Fruit fly (Drosophila melanogaster) whole organism, embryonic: ENCODE measurements around the gene Smvt.

Experiments used
- Adf1 ChIP-seq: fragments of 200-800 bp; sonication (Bioruptor generic); IDR thresholded peaks from 2 replicates; pipeline ENCODE4 v1.3.6; 2022; ENCODE audit warnings: missing biosample characterization, missing genetic modification characterization
- CG11696 ChIP-seq: fragments of 200-800 bp; sonication (Bioruptor generic); IDR thresholded peaks from 2 replicates; pipeline ENCODE4 v1.3.6; 2022; ENCODE audit warnings: missing biosample characterization, missing genetic modification characterization
- CG12155 ChIP-seq: fragments of 200-800 bp; sonication (Bioruptor generic); optimal IDR thresholded peaks from 3 replicates; lab custom pipeline; 2016; ENCODE audit warnings: missing biosample characterization, missing genetic modification characterization
- CG12219 ChIP-seq: fragments of 200-800 bp; sonication (Bioruptor generic); optimal IDR thresholded peaks from 3 replicates; lab custom pipeline; 2018; ENCODE audit warnings: missing biosample characterization, mild to moderate bottlenecking, missing genetic modification characterization
- CG12299 ChIP-seq: fragments of 200-800 bp; sonication (Bioruptor generic); optimal IDR thresholded peaks from 2 replicates; lab custom pipeline; 2018; ENCODE audit warnings: missing biosample characterization, mild to moderate bottlenecking, missing genetic modification characterization
- CG13287 ChIP-seq: fragments of 200-800 bp; sonication (Bioruptor generic); IDR thresholded peaks from 2 replicates; pipeline ENCODE4 v1.3.6; 2022; ENCODE audit warnings: missing biosample characterization, missing genetic modification characterization; ENCODE audit not compliant: partially characterized antibody
- CG15514 ChIP-seq: fragments of 200-800 bp; sonication (Bioruptor generic); optimal IDR thresholded peaks from 3 replicates; lab custom pipeline; 2017; ENCODE audit warnings: missing biosample characterization, missing genetic modification characterization, mild to moderate bottlenecking, moderate library complexity, missing genetic modification reagents
- CG15601 ChIP-seq: fragments of 200-800 bp; sonication (Bioruptor generic); optimal IDR thresholded peaks from 3 replicates; lab custom pipeline; 2019; ENCODE audit warnings: missing biosample characterization, mild to moderate bottlenecking, missing genetic modification characterization, moderate library complexity
- CG15696 ChIP-seq: fragments of 200-800 bp; sonication (Bioruptor generic); optimal IDR thresholded peaks from 2 replicates; lab custom pipeline; 2019; ENCODE audit warnings: missing biosample characterization, mild to moderate bottlenecking, missing genetic modification characterization, moderate library complexity
- CG17359 ChIP-seq: fragments of 200-800 bp; sonication (Bioruptor generic); optimal IDR thresholded peaks from 3 replicates; lab custom pipeline; 2018; ENCODE audit warnings: missing biosample characterization, mild to moderate bottlenecking, missing genetic modification characterization, moderate library complexity
- CG17829 ChIP-seq: fragments of 200-800 bp; optimal IDR thresholded peaks from 2 replicates; lab custom pipeline; 2019; ENCODE audit warnings: missing biosample characterization, mild to moderate bottlenecking, missing genetic modification characterization, moderate library complexity
- CG1792 ChIP-seq: fragments of 200-800 bp; sonication (Bioruptor generic); optimal IDR thresholded peaks from 2 replicates; lab custom pipeline; 2016; ENCODE audit warnings: missing biosample characterization, missing genetic modification characterization
- CG3163 ChIP-seq: fragments of 200-800 bp; sonication (Bioruptor generic); optimal IDR thresholded peaks from 3 replicates; lab custom pipeline; 2016; ENCODE audit warnings: missing biosample characterization, missing genetic modification characterization
- CG34376 ChIP-seq: fragments of 200-800 bp; sonication (Bioruptor generic); optimal IDR thresholded peaks from 2 replicates; lab custom pipeline; 2018; ENCODE audit warnings: missing biosample characterization, mild to moderate bottlenecking, missing genetic modification characterization
- CG3995 ChIP-seq: fragments of 200-800 bp; sonication (Bioruptor generic); optimal IDR thresholded peaks from 3 replicates; lab custom pipeline; 2016; ENCODE audit warnings: missing biosample characterization, missing genetic modification characterization
- CG8924 ChIP-seq: fragments of 200-800 bp; optimal IDR thresholded peaks from 3 replicates; lab custom pipeline; 2019; ENCODE audit warnings: missing biosample characterization, mild to moderate bottlenecking, missing genetic modification characterization, moderate library complexity
- CG9797 ChIP-seq: fragments of 200-800 bp; sonication (Bioruptor generic); optimal IDR thresholded peaks from 3 replicates; lab custom pipeline; 2018; ENCODE audit warnings: missing biosample characterization, mild to moderate bottlenecking, missing genetic modification characterization
- CHES-1-like ChIP-seq: fragments of 200-800 bp; sonication (Bioruptor generic); optimal IDR thresholded peaks from 2 replicates; lab custom pipeline; 2016; ENCODE audit warnings: missing biosample characterization, missing genetic modification characterization
- CkIIα-i1 ChIP-seq: fragments of 200-800 bp; sonication (Bioruptor generic); IDR thresholded peaks from 2 replicates; pipeline ENCODE4 v1.3.6; 2022; ENCODE audit warnings: missing biosample characterization, missing genetic modification characterization
- Hand ChIP-seq: fragments of 200-800 bp; sonication (Bioruptor generic); optimal IDR thresholded peaks from 2 replicates; lab custom pipeline; 2017; ENCODE audit warnings: mild to moderate bottlenecking, missing biosample characterization, missing genetic modification reagents, missing genetic modification characterization
- Hr78 ChIP-seq, 2 experiments: fragments of 200-800 bp in 1 of 2; fragments of >200 bp in 1 of 2; sonication (Bioruptor generic) in 1 of 2; optimal IDR thresholded peaks; 2 replicates each; lab custom pipeline; 2017 to 2019; ENCODE audit warnings: missing biosample characterization in 2 of 2, missing genetic modification characterization in 2 of 2, mild to moderate bottlenecking in 1 of 2, moderate library complexity in 1 of 2
- MBD-R2 ChIP-seq: fragments of 200-800 bp; sonication (Bioruptor generic); IDR thresholded peaks from 2 replicates; pipeline ENCODE4 v1.3.6; 2022; ENCODE audit warnings: missing biosample characterization, missing genetic modification characterization
- Mad ChIP-seq: fragments of 200-800 bp; sonication (Bioruptor generic); optimal IDR thresholded peaks from 2 replicates; lab custom pipeline; 2016; ENCODE audit warnings: missing biosample characterization, missing genetic modification characterization
- Med ChIP-seq: fragments of 200-800 bp; sonication (Bioruptor generic); peaks from one replicate; lab custom pipeline; 2016; ENCODE audit warnings: missing biosample characterization, missing genetic modification characterization, mild to moderate bottlenecking, inconsistent platforms, moderate library complexity
- PHDP ChIP-seq: fragments of 200-800 bp; sonication (Bioruptor generic); optimal IDR thresholded peaks from 3 replicates; lab custom pipeline; 2018; ENCODE audit warnings: missing biosample characterization, mild to moderate bottlenecking, missing genetic modification characterization, moderate library complexity
- Ptx1 ChIP-seq: fragments of 200-800 bp; sonication (Bioruptor generic); IDR thresholded peaks from 2 replicates; pipeline ENCODE4 v1.3.6; 2022; ENCODE audit warnings: missing biosample characterization, missing genetic modification characterization
- Side ChIP-seq: fragments of 200-800 bp; sonication (Bioruptor generic); optimal IDR thresholded peaks from 2 replicates; lab custom pipeline; 2016; ENCODE audit warnings: missing biosample characterization, missing genetic modification characterization
- Sry-β ChIP-seq: fragments of 200-800 bp; sonication (Bioruptor generic); optimal IDR thresholded peaks from 2 replicates; lab custom pipeline; 2018; ENCODE audit warnings: missing biosample characterization, mild to moderate bottlenecking, missing genetic modification characterization, moderate library complexity
- Trl ChIP-seq, 3 experiments: fragments of >200 bp in 2 of 3; fragments of 200-800 bp in 1 of 3; sonication (Bioruptor generic) in 1 of 3; optimal IDR thresholded peaks; 2 replicates in 1 of 3; 3 replicates in 2 of 3; lab custom pipeline; 2016 to 2017; ENCODE audit warnings: missing biosample characterization in 1 of 3, missing genetic modification characterization in 1 of 3
- ac ChIP-seq: fragments of 200-800 bp; sonication (Bioruptor generic); optimal IDR thresholded peaks from 3 replicates; lab custom pipeline; 2017; ENCODE audit warnings: missing biosample characterization, mild to moderate bottlenecking, missing genetic modification characterization
- ato ChIP-seq: fragments of 200-800 bp; sonication (Bioruptor generic); IDR thresholded peaks from 2 replicates; pipeline ENCODE4 v1.3.6; 2022; ENCODE audit warnings: missing biosample characterization, missing genetic modification characterization; ENCODE audit not compliant: partially characterized antibody
- bowl ChIP-seq: fragments of 200-800 bp; sonication (Bioruptor generic); IDR thresholded peaks from 2 replicates; pipeline ENCODE4 v1.3.6; 2022; ENCODE audit warnings: missing biosample characterization, missing genetic modification characterization
- chinmo ChIP-seq: fragments of 200-800 bp; sonication (Bioruptor generic); IDR thresholded peaks from 4 replicates; pipeline ENCODE4 v1.3.6; 2022; ENCODE audit warnings: missing biosample characterization, missing genetic modification characterization; ENCODE audit not compliant: partially characterized antibody
- cwo ChIP-seq: fragments of 200-800 bp; sonication (Bioruptor generic); optimal IDR thresholded peaks from 3 replicates; lab custom pipeline; 2017; ENCODE audit warnings: missing biosample characterization, missing genetic modification characterization, mild to moderate bottlenecking, moderate library complexity, missing genetic modification reagents
- fd3F ChIP-seq: fragments of 200-800 bp; sonication (Bioruptor generic); optimal IDR thresholded peaks from 2 replicates; lab custom pipeline; 2018; ENCODE audit warnings: missing biosample characterization, mild to moderate bottlenecking, missing genetic modification characterization, moderate library complexity
- grau ChIP-seq: fragments of 200-800 bp; optimal IDR thresholded peaks from 3 replicates; lab custom pipeline; 2019; ENCODE audit warnings: missing biosample characterization, mild to moderate bottlenecking, missing genetic modification characterization, moderate library complexity
- hkb ChIP-seq, 2 experiments: fragments of 200-800 bp in 1 of 2; fragments of >200 bp in 1 of 2; sonication (Bioruptor generic) in 1 of 2; IDR thresholded peaks in 1 of 2; optimal IDR thresholded peaks in 1 of 2; 2 replicates each; pipeline versions ENCODE4 v1.3.6 to Lab custom; 2017 to 2022; ENCODE audit warnings: missing biosample characterization in 1 of 2, missing genetic modification characterization in 1 of 2
- nerfin-1 ChIP-seq: fragments of 200-800 bp; sonication (Bioruptor generic); optimal IDR thresholded peaks from 3 replicates; lab custom pipeline; 2019; ENCODE audit warnings: missing biosample characterization, mild to moderate bottlenecking, missing genetic modification characterization, moderate library complexity
- nmo ChIP-seq: fragments of 200-800 bp; sonication (Bioruptor generic); optimal IDR thresholded peaks from 2 replicates; lab custom pipeline; 2018; ENCODE audit warnings: missing biosample characterization, mild to moderate bottlenecking, missing genetic modification characterization, moderate library complexity
- sima ChIP-seq: fragments of 200-800 bp; sonication (Bioruptor generic); optimal IDR thresholded peaks from 2 replicates; lab custom pipeline; 2016; ENCODE audit warnings: missing biosample characterization, missing genetic modification characterization
- so ChIP-seq: fragments of 200-800 bp; sonication (Bioruptor generic); IDR thresholded peaks from 3 replicates; pipeline ENCODE4 v1.3.6; 2022; ENCODE audit warnings: missing biosample characterization, missing genetic modification characterization
- stc ChIP-seq: fragments of 200-800 bp; sonication (Bioruptor generic); IDR thresholded peaks from 2 replicates; pipeline ENCODE4 v1.3.6; 2022; ENCODE audit warnings: missing biosample characterization, missing genetic modification characterization
- trem ChIP-seq: fragments of 200-800 bp; optimal IDR thresholded peaks from 3 replicates; lab custom pipeline; 2019; ENCODE audit warnings: missing biosample characterization, mild to moderate bottlenecking, missing genetic modification characterization, moderate library complexity
- tup ChIP-seq: fragments of 200-800 bp; sonication (Bioruptor generic); optimal IDR thresholded peaks from 2 replicates; lab custom pipeline; 2016; ENCODE audit warnings: missing biosample characterization, mild to moderate bottlenecking, missing genetic modification characterization, moderate library complexity
- vvl ChIP-seq: fragments of 200-800 bp; sonication (Bioruptor generic); IDR thresholded peaks from 2 replicates; pipeline ENCODE4 v1.3.6; 2022; ENCODE audit warnings: missing biosample characterization, missing genetic modification characterization
- wor ChIP-seq: fragments of 200-800 bp; sonication (Bioruptor generic); IDR thresholded peaks from 2 replicates; pipeline ENCODE4 v1.3.6; 2022; ENCODE audit warnings: missing biosample characterization, missing genetic modification characterization
- z ChIP-seq: fragments of 200-800 bp; sonication (Bioruptor generic); IDR thresholded peaks from 3 replicates; pipeline ENCODE4 v1.3.6; 2022; ENCODE audit warnings: missing biosample characterization, missing genetic modification characterization

Gene Smvt

DNA sequence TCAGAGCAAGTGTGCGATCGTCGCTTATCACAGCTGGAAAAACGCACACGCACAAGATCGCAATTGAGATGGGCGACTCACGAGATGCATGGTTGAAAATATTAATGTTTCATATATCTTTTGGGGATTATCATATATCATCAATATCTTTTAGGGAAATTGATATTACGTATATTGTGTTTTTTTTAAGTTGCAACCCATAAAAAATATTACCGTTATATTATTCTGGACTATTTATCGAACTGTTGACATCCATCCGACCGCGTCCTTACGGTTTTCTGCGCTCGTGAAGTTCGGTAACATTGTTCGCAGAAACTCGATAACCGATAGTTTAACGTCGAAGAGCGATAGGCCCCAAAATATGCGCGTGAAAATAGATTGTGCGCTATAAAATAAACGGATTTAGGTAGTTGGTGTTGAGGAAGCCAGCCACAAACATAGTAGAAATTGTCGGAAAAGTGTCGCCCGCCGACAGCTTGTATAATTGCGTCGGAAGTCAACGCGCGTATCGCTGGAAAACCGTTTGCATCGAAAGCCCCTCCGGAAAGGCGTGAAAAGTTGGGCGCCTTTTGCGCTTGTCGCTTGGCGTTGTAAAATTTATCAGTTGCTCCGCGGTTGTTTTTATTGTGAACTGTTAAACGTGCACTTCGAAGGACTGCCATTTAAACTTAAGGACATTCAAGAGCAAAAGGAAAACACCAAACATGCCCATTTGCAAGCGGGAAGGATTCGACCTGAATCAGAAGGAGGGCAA, 32.5 kb upstream of the Smvt start, which contains the start of the genes Mccc1 and Acf (continued):
- TF ChIP-seq CG17829 (tag; lab: Kevin White, UChicago) (peak; percentile 59), Trl (optimal IDR thresholded peaks at IDR 0.05; lab: Kevin White, UChicago) (no peak), Trl (GFP tag; optimal IDR thresholded peaks at IDR 0.05; lab: Kevin White, UChicago) (peak; percentile 42), Mad (GFP tag; lab: Kevin White, UChicago) (no peak), wor (no peak), nmo (GFP tag; lab: Kevin White, UChicago) (peak; percentile 36), CG1792 (peak; percentile 25), CG12219 (GFP tag; lab: Kevin White, UChicago) (no peak), Ptx1 (GFP tag; lab: Robert Waterston, UW) (peak; percentile 51), ac (GFP tag; lab: Kevin White, UChicago) (no peak), CG15696 (tag; lab: Kevin White, UChicago) (no peak), Hr78 (GFP tag; optimal IDR thresholded peaks at IDR 0.05; lab: Kevin White, UChicago) (no peak), CG12155 (GFP tag; lab: Kevin White, UChicago) (peak; percentile 37), grau (tag; lab: Kevin White, UChicago) (no peak), fd3F (GFP tag; lab: Kevin White, UChicago) (no peak), tup (GFP tag; lab: Kevin White, UChicago) (no peak), Sry-β (GFP tag; lab: Kevin White, UChicago) (peak; percentile 19), bowl (GFP tag; lab: Robert Waterston, UW) (no peak), sima (GFP tag; lab: Kevin White, UChicago) (no peak), ato (peak; percentile 41; the same call in 1 of the 2 replicates), CG15601 (tag; lab: Kevin White, UChicago) (no peak), CG17359 (no peak), vvl (peak; percentile 14; the same call in 1 of the 2 replicates), CG3995 (GFP tag; lab: Kevin White, UChicago) (peak; percentile 37), CG8924 (tag; lab: Kevin White, UChicago) (no peak), CG9797 (GFP tag; lab: Kevin White, UChicago) (peak; percentile 69), Side (no peak), Hand (GFP tag; lab: Kevin White, UChicago) (no peak), PHDP (tag; lab: Kevin White, UChicago) (no peak), so (0 out of 3 replicates have a peak, but pooled peaks have one; percentile 38)

DNA sequence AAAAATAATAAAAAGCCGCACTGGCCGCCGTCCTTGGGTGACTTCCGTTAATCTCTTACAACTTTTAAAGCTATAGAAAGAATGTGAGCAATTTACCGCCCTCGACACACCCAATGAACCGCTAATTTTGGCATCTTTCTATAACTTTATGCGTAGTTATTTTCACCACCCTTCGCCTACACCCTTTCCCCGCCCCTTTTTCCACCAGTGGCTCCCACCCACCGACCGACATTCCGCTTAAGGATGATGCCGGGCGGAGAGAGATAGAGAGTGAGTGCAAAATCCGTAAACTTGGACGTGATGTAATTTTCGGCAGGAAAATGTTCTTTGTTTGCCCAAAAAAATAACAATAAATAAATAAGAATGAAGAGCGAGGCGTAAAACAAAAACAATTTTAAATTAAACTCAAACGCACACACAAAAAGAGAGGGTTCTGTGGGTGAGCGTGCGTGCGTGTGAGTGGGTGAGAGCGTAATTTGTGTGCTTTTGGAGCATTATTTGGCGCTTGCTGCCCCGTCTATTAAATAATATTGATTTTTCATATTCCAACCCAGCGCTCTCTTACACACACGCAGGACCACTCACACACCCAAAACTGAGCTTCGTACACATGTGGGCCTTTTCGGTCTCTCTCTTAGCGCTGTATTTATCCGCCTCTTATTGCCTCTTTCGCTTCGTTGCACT, 16.2 kb upstream of the Smvt start:
- TF ChIP-seq chinmo (GFP tag; lab: Robert Waterston, UW) = peak; percentile 83; the same call in 1 of the 4 replicates
- peak; percentile 20 for TF ChIP-seq CG12299
- TF ChIP-seq trem (tag; lab: Kevin White, UChicago) = no peak
- TF ChIP-seq MBD-R2 (GFP tag; lab: Robert Waterston, UW) = peak; percentile 49; the same call in 1 of the 2 replicates
- TF ChIP-seq CG13287 (GFP tag; lab: Robert Waterston, UW) = peak; percentile 33; the same call in 1 of the 2 replicates
- no peak for TF ChIP-seq hkb (optimal IDR thresholded peaks at IDR 0.05; lab: Kevin White, UChicago)
- TF ChIP-seq hkb (GFP tag; IDR thresholded peaks at IDR 0.05; lab: Robert Waterston, UW) = peak; percentile 11; the same call in 1 of the 2 replicates
- TF ChIP-seq CHES-1-like (GFP tag; lab: Kevin White, UChicago) = no peak
- no peak for TF ChIP-seq CG11696 (GFP tag; lab: Robert Waterston, UW)
- TF ChIP-seq z = peak; percentile 85
- peak; percentile 38 for TF ChIP-seq CG34376 (GFP tag; lab: Kevin White, UChicago)
- TF ChIP-seq nerfin-1 = peak; percentile 55
- TF ChIP-seq CG3163 = peak; percentile 31
- peak; percentile 83 for TF ChIP-seq Med (GFP tag; lab: Kevin White, UChicago)
- TF ChIP-seq CG15514 = peak; percentile 16
- no peak for TF ChIP-seq CkIIα-i1 (GFP tag; lab: Robert Waterston, UW)
- no peak for TF ChIP-seq cwo (GFP tag; lab: Kevin White, UChicago)
- no peak for TF ChIP-seq Adf1 (GFP tag; lab: Robert Waterston, UW)
- TF ChIP-seq stc (GFP tag; lab: Robert Waterston, UW) = peak; percentile 10; the same call in 1 of the 2 replicates
